Fruit fly (Drosophila melanogaster): ENCODE results near the gene CheB93a.

dm6 chr3R:21376331-21376761 is 30.9 kb upstream of the CheB93a start:
- peak; percentile 22 for TF ChIP-seq rgr (GFP tag; optimal IDR thresholded peaks at IDR 0.05)
- no peak for TF ChIP-seq pan (optimal IDR thresholded peaks at IDR 0.05)
- peak; percentile 97 for TF ChIP-seq h (GFP tag; optimal IDR thresholded peaks at IDR 0.05)
- TF ChIP-seq psq (GFP tag; optimal IDR thresholded peaks at IDR 0.05), result peak; percentile 19
- peak; percentile 31 for TF ChIP-seq Myc (optimal IDR thresholded peaks at IDR 0.05)
